Fruit fly (Drosophila melanogaster): Measurements from ENCODE around the gene CG3285.

CG3285 gene

dm6 chr2L:3319731-3320295, 10.9 kb upstream of the CG3285 start, which contains the start of the genes Fign and CG8837 (continued):
- no peak for TF ChIP-seq CG13296 (GFP tag; optimal IDR thresholded peaks at IDR 0.05)
- TF ChIP-seq CG1602 (GFP tag; optimal IDR thresholded peaks at IDR 0.05) = no peak
- no peak for TF ChIP-seq Neu2 (GFP tag; optimal IDR thresholded peaks at IDR 0.05; ENCODE audit: borderline replicate concordance)
- TF ChIP-seq CG2875 (GFP tag; optimal IDR thresholded peaks at IDR 0.05) = no peak
- no peak for TF ChIP-seq cad (GFP tag; optimal IDR thresholded peaks at IDR 0.05)
- TF ChIP-seq CG31441 (GFP tag; IDR thresholded peaks at IDR 0.05) = no peak
- TF ChIP-seq CG30431 (GFP tag; optimal IDR thresholded peaks at IDR 0.05) = no peak
- TF ChIP-seq sima (GFP tag; optimal IDR thresholded peaks at IDR 0.05) = no peak
- no peak for TF ChIP-seq CG15269 (tag; optimal IDR thresholded peaks at IDR 0.05)
- no peak for TF ChIP-seq CG7987 (GFP tag; optimal IDR thresholded peaks at IDR 0.05)
- no peak for TF ChIP-seq CG10209 (GFP tag; optimal IDR thresholded peaks at IDR 0.05)
- TF ChIP-seq CG34376 (GFP tag; optimal IDR thresholded peaks at IDR 0.05) = no peak
- peak; percentile 26 for TF ChIP-seq nmo (GFP tag; optimal IDR thresholded peaks at IDR 0.05)
- no peak for TF ChIP-seq Elba2 (GFP tag; optimal IDR thresholded peaks at IDR 0.05)
- TF ChIP-seq unc-4 (GFP tag; IDR thresholded peaks at IDR 0.05; ENCODE audit: partially characterized antibody) = peak; percentile 57
- TF ChIP-seq Deaf1 (tag; optimal IDR thresholded peaks at IDR 0.05) = no peak
- peak; percentile 84 for TF ChIP-seq sna (GFP tag; IDR thresholded peaks at IDR 0.05; ENCODE audit: partially characterized antibody)
- no peak for TF ChIP-seq Oli (tag; optimal IDR thresholded peaks at IDR 0.05)
- no peak for TF ChIP-seq CG11247 (GFP tag; IDR thresholded peaks at IDR 0.05)
- TF ChIP-seq phol (tag; optimal IDR thresholded peaks at IDR 0.05) = no peak
- TF ChIP-seq MESR4 (GFP tag; optimal IDR thresholded peaks at IDR 0.05) = no peak
- TF ChIP-seq Doc3 (GFP tag; IDR thresholded peaks at IDR 0.05; ENCODE audit: partially characterized antibody) = peak; percentile 70; the same call in 2 of the 3 replicates
- TF ChIP-seq gfzf (GFP tag; optimal IDR thresholded peaks at IDR 0.05) = peak; percentile 40
- TF ChIP-seq CG2116 (GFP tag; optimal IDR thresholded peaks at IDR 0.05) = peak; percentile 73
- no peak for TF ChIP-seq CG10654 (GFP tag; optimal IDR thresholded peaks at IDR 0.05)
- peak; percentile 92 for TF ChIP-seq mld (GFP tag; IDR thresholded peaks at IDR 0.05; ENCODE audit: partially characterized antibody)
- TF ChIP-seq CG1024 (GFP tag; IDR thresholded peaks at IDR 0.05) = 0 out of 2 replicates have a peak, but pooled peaks have one; percentile 25
- no peak for TF ChIP-seq danr (GFP tag; IDR thresholded peaks at IDR 0.05)
- no peak for TF ChIP-seq CG13424 (tag; optimal IDR thresholded peaks at IDR 0.05)
- no peak for TF ChIP-seq cg (GFP tag; optimal IDR thresholded peaks at IDR 0.05)
- TF ChIP-seq mirr (GFP tag; optimal IDR thresholded peaks at IDR 0.05) = no peak
- TF ChIP-seq CG15514 (GFP tag; optimal IDR thresholded peaks at IDR 0.05) = peak; percentile 28
- TF ChIP-seq hbn (GFP tag; IDR thresholded peaks at IDR 0.05; ENCODE audit: partially characterized antibody) = peak; percentile 58
- TF ChIP-seq CG2889 (GFP tag; IDR thresholded peaks at IDR 0.05) = no peak
- TF ChIP-seq CG6683 (GFP tag; optimal IDR thresholded peaks at IDR 0.05) = no peak
- no peak for TF ChIP-seq CG8944 (GFP tag; optimal IDR thresholded peaks at IDR 0.05)
- TF ChIP-seq CG9609 (GFP tag; optimal IDR thresholded peaks at IDR 0.05) = no peak
- no peak for TF ChIP-seq pum (GFP tag; optimal IDR thresholded peaks at IDR 0.05)
- TF ChIP-seq CoRest (tag; optimal IDR thresholded peaks at IDR 0.05) = peak; percentile 51
- no peak for TF ChIP-seq Hr78 (GFP tag; optimal IDR thresholded peaks at IDR 0.05)
- peak; percentile 97 for TF ChIP-seq nerfin-2 (GFP tag; IDR thresholded peaks at IDR 0.05; ENCODE audit: partially characterized antibody)

Data from whole organism, embryonic.